Fruit fly (Drosophila melanogaster): Measurements from ENCODE around the gene gukh.

Gene gukh

dm6 chr3R:19028758-19029157, 44.9 kb downstream of the gukh start, which contains the start of the genes GatA and P5cr (continued):
- TF ChIP-seq CG8119 (GFP tag; IDR thresholded peaks at IDR 0.05), result peak; percentile 65; the same call in 2 of the 3 replicates
- peak; percentile 51 for TF ChIP-seq CG8632 (GFP tag; optimal IDR thresholded peaks at IDR 0.05)
- peak; percentile 55 for TF ChIP-seq CG6854 (GFP tag; optimal IDR thresholded peaks at IDR 0.05)
- TF ChIP-seq CG11294 (GFP tag; IDR thresholded peaks at IDR 0.05), result peak; percentile 73
- peak in 1 of 2 experiments; percentile 67 for TF ChIP-seq salr (GFP tag; optimal IDR thresholded peaks at IDR 0.05)
- peak in 1 of 2 experiments; percentile 53 for TF ChIP-seq ss (GFP tag; optimal IDR thresholded peaks at IDR 0.05)
- peak; percentile 82 for TF ChIP-seq lz (GFP tag; optimal IDR thresholded peaks at IDR 0.05)
- TF ChIP-seq CG11762 (GFP tag; optimal IDR thresholded peaks at IDR 0.05; ENCODE audit: insufficient read depth), result peak; percentile 66
- TF ChIP-seq Hr38 (GFP tag; optimal IDR thresholded peaks at IDR 0.05), result peak; percentile 78
- TF ChIP-seq CG9139 (GFP tag; optimal IDR thresholded peaks at IDR 0.05), result no peak

- TF ChIP-seq salr (GFP tag; optimal IDR thresholded peaks at IDR 0.05) (no peak), Ets21C (GFP tag; optimal IDR thresholded peaks at IDR 0.05) (no peak), svp (GFP tag) (no peak), pdm3 (GFP tag; optimal IDR thresholded peaks at IDR 0.05) (no peak), vri (GFP tag; optimal IDR thresholded peaks at IDR 0.05) (no peak), net (GFP tag; optimal IDR thresholded peaks at IDR 0.05) (no peak), fd85E (GFP tag; optimal IDR thresholded peaks at IDR 0.05) (no peak), fd59A (GFP tag; optimal IDR thresholded peaks at IDR 0.05) (no peak), CG11902 (GFP tag; optimal IDR thresholded peaks at IDR 0.05) (no peak), CG8632 (GFP tag; optimal IDR thresholded peaks at IDR 0.05) (peak; percentile 30), Ets96B (tag; optimal IDR thresholded peaks at IDR 0.05) (peak; percentile 36), CG9139 (GFP tag; optimal IDR thresholded peaks at IDR 0.05) (no peak), dsx (GFP tag; optimal IDR thresholded peaks at IDR 0.05; ENCODE audit: poor library complexity, severe bottlenecking) (peak; percentile 70), Met (GFP tag; optimal IDR thresholded peaks at IDR 0.05) (no peak), CG4318 (GFP tag; optimal IDR thresholded peaks at IDR 0.05) (no peak), Sox15 (GFP tag; optimal IDR thresholded peaks at IDR 0.05) (no peak), CG16779 (tag; optimal IDR thresholded peaks at IDR 0.05) (no peak), Hr4 (GFP tag; optimal IDR thresholded peaks at IDR 0.05) (peak; percentile 1), CG15336 (GFP tag; IDR thresholded peaks at IDR 0.05) (0 out of 2 replicates have a peak, but pooled peaks have one; percentile 25), acj6 (GFP tag; optimal IDR thresholded peaks at IDR 0.05) (peak; percentile 29), esn (GFP tag; optimal IDR thresholded peaks at IDR 0.05) (peak; percentile 47), CG6808 (GFP tag; optimal IDR thresholded peaks at IDR 0.05) (no peak), CG1621 (tag; optimal IDR thresholded peaks at IDR 0.05) (no peak), CG3919 (GFP tag; optimal IDR thresholded peaks at IDR 0.05) (no peak), CG10631 (GFP tag; optimal IDR thresholded peaks at IDR 0.05) (peak; percentile 45), CG8319 (GFP tag; optimal IDR thresholded peaks at IDR 0.05) (no peak), Gug (GFP tag; IDR thresholded peaks at IDR 0.05) (peak; percentile 23; the same call in 1 of the 2 replicates), CG6854 (GFP tag; optimal IDR thresholded peaks at IDR 0.05) (no peak), Lpt (GFP tag; optimal IDR thresholded peaks at IDR 0.05) (no peak), spab (GFP tag; optimal IDR thresholded peaks at IDR 0.05) (no peak), lz (GFP tag; optimal IDR thresholded peaks at IDR 0.05) (no peak), CG6163 (GFP tag; IDR thresholded peaks at IDR 0.05) (no peak), CG3032 (tag; optimal IDR thresholded peaks at IDR 0.05) (peak; percentile 74), topi (GFP tag; optimal IDR thresholded peaks at IDR 0.05) (no peak), CG34406 (GFP tag; optimal IDR thresholded peaks at IDR 0.05) (peak; percentile 43), CG11294 (GFP tag; IDR thresholded peaks at IDR 0.05) (no peak), fkh (GFP tag; optimal IDR thresholded peaks at IDR 0.05) (peak; percentile 98), OdsH (GFP tag; optimal IDR thresholded peaks at IDR 0.05) (peak; percentile 39), achi (GFP tag; optimal IDR thresholded peaks at IDR 0.05) (no peak), dac (GFP tag; optimal IDR thresholded peaks at IDR 0.05) (no peak), Sox14 (GFP tag; optimal IDR thresholded peaks at IDR 0.05) (peak; percentile 12), CG6792 (GFP tag; optimal IDR thresholded peaks at IDR 0.05) (peak; percentile 8), Eip75B (GFP tag; optimal IDR thresholded peaks at IDR 0.05) (no peak), CG32006 (GFP tag; optimal IDR thresholded peaks at IDR 0.05) (peak; percentile 47), Blimp-1 (GFP tag; optimal IDR thresholded peaks at IDR 0.05) (no peak)
Measured at dm6 chr3R:19031210-19031609, 47.4 kb downstream of the gukh start, which contains the start of the genes Prp18 and CG6013. TSS of gene Prp18 (minus strand) at chr3R:19031271. TSS of gene CG6013 (plus strand) at chr3R:19031503.

Measured in whole organism, prepupa.